Fruit fly (Drosophila melanogaster) ovary, adult (tissue): Measurements from ENCODE around the gene lin-28.

Source experiments
- CG17801 ChIP-seq: fragments of 200-800 bp; optimal IDR thresholded peaks from 2 replicates; lab custom pipeline; 2019; ENCODE audit warnings: missing biosample characterization, mild to moderate bottlenecking, missing genetic modification characterization, moderate library complexity; ENCODE audit not compliant: partially characterized antibody

Gene lin-28

dm6 chr3L:5631917-5632316 lies 22.6 kb upstream of the lin-28 start:
- TF ChIP-seq CG17801 (GFP tag; lab: Kevin White, UChicago) = no peak

- no peak for TF ChIP-seq CG17801 (GFP tag; lab: Kevin White, UChicago)
Measured at dm6 chr3L:5633247-5634187, 21.0 kb upstream of the lin-28 start.

- no peak for TF ChIP-seq CG17801 (GFP tag; lab: Kevin White, UChicago)
Measured at dm6 chr3L:5634188-5634894, 20.1 kb upstream of the lin-28 start.

- TF ChIP-seq CG17801 (GFP tag; lab: Kevin White, UChicago) = no peak
Measured at dm6 chr3L:5635237-5636025, 19.1 kb upstream of the lin-28 start.

- TF ChIP-seq CG17801 (GFP tag; lab: Kevin White, UChicago) = no peak
Measured at dm6 chr3L:5637477-5637876, 17.0 kb upstream of the lin-28 start.

- TF ChIP-seq CG17801 (GFP tag; lab: Kevin White, UChicago) = no peak
Measured at dm6 chr3L:5638542-5639045, 15.9 kb upstream of the lin-28 start.

dm6 chr3L:5639474-5639873 lies 15.0 kb upstream of the lin-28 start:
- no peak for TF ChIP-seq CG17801 (GFP tag; lab: Kevin White, UChicago)

dm6 chr3L:5640689-5641088 lies 13.8 kb upstream of the lin-28 start:
- TF ChIP-seq CG17801 (GFP tag; lab: Kevin White, UChicago) = no peak

- no peak for TF ChIP-seq CG17801 (GFP tag; lab: Kevin White, UChicago)
Measured at dm6 chr3L:5641120-5641519, 13.4 kb upstream of the lin-28 start.

dm6 chr3L:5641547-5641946 lies 12.9 kb upstream of the lin-28 start:
- no peak for TF ChIP-seq CG17801 (GFP tag; lab: Kevin White, UChicago)

dm6 chr3L:5642837-5643236 lies 11.6 kb upstream of the lin-28 start:
- TF ChIP-seq CG17801 (GFP tag; lab: Kevin White, UChicago) = no peak

- no peak for TF ChIP-seq CG17801 (GFP tag; lab: Kevin White, UChicago)
Measured at dm6 chr3L:5643733-5644132, 10.7 kb upstream of the lin-28 start.

- no peak for TF ChIP-seq CG17801 (GFP tag; lab: Kevin White, UChicago)
Measured at dm6 chr3L:5654955-5655750, 672 bp downstream of the lin-28 start.

- no peak for TF ChIP-seq CG17801 (GFP tag; lab: Kevin White, UChicago)
Measured at dm6 chr3L:5655751-5656276, 1.3 kb downstream of the lin-28 start.
